Worm (Caenorhabditis elegans): ENCODE data around the gene Y62H9A.11.

DNA sequence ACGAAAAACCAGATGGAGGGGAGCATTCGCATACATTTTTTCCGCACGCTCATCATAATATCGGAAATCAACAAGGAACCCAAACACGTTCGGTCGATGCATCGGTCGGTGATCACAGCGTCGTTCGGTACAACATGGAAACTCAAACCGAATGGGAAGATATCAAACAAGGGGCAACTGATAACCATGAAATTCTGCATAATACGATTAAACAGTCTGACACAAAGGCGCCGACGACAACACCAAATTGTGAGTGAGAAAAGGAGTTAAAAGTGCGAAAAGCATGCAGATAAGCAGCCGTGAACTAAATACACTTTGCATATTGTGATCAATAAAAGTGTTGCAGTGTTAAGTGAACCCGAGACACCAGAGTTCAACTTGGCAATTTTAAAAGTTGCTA, 18.1 kb upstream of the Y62H9A.11 start:
- TF ChIP-seq blmp-1 (tag; optimal IDR thresholded peaks at IDR 0.05) (no peak), dpl-1 (GFP tag; optimal IDR thresholded peaks at IDR 0.05) (no peak), snpc-4 (tag; optimal IDR thresholded peaks at IDR 0.05) (no peak), nhr-77 (tag; optimal IDR thresholded peaks at IDR 0.05) (no peak), nhr-90 (tag; optimal IDR thresholded peaks at IDR 0.05; ENCODE audit: poor library complexity) (no peak), skn-1 (tag; optimal IDR thresholded peaks at IDR 0.05) (no peak), aly-2 (tag; optimal IDR thresholded peaks at IDR 0.05) (no peak)

Measured in whole organism, L1 larva.